Fruit fly (Drosophila melanogaster) whole organism, pupa: ENCODE data around the gene Trf2.

ENCODE experiments used
- CG32121 ChIP-seq: fragments of 200-800 bp; sonication (Bioruptor generic); IDR thresholded peaks from 2 replicates; pipeline ENCODE4 v1.3.6; 2022; ENCODE audit warnings: missing biosample characterization, missing genetic modification characterization
- D1 ChIP-seq: fragments of 200-800 bp; sonication (Bioruptor generic); optimal IDR thresholded peaks from 2 replicates; lab custom pipeline; 2018; ENCODE audit warnings: missing biosample characterization, mild to moderate bottlenecking, missing genetic modification characterization, moderate library complexity
- rn ChIP-seq: fragments of 200-800 bp; sonication (Bioruptor generic); IDR thresholded peaks from 2 replicates; pipeline ENCODE4 v1.3.6; 2022; ENCODE audit warnings: missing biosample characterization, missing genetic modification characterization

DNA sequence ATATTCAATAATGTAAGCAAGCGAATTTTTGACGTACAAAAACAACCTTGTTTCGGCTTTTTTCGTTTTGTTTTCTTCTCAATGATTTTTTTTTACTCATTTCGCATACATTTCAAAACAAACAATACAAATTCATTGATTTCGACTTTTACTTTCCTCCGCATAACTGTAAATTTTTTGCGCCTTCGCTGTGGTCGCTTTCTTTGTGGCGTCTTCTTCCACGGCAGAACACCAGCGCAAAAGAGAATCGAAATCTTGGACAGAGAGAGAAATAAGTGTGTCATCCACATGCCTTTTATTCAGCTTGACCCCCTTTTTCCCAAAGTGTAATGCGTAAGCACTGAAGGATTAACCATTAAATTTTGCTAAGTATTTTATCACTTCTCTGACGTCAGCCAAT is 5.3 kb downstream of the Trf2 start:
- TF ChIP-seq rn, result no peak
- no peak for TF ChIP-seq D1 (tag; lab: Kevin White, UChicago)
- no peak for TF ChIP-seq CG32121 (GFP tag; lab: Robert Waterston, UW)
